Fruit fly (Drosophila melanogaster) whole organism, prepupa: Measurements from ENCODE around the gene CG17239.
A peak's percentile ranks its signal among the peaks of the same experiment; 100 is the strongest.

Experiments
- Blimp-1 ChIP-seq: fragments of 200-800 bp; sonication (Bioruptor generic); optimal IDR thresholded peaks from 3 replicates; lab custom pipeline; 2017; ENCODE audit warnings: missing biosample characterization, missing genetic modification characterization, mild to moderate bottlenecking, moderate library complexity, missing genetic modification reagents
- CG10631 ChIP-seq: fragments of 200-800 bp; sonication (Bioruptor generic); optimal IDR thresholded peaks from 2 replicates; lab custom pipeline; 2016; ENCODE audit warnings: missing biosample characterization, missing genetic modification characterization
- CG10669 ChIP-seq: fragments of 200-800 bp; sonication (Bioruptor generic); optimal IDR thresholded peaks from 3 replicates; lab custom pipeline; 2018; ENCODE audit warnings: missing biosample characterization, mild to moderate bottlenecking, missing genetic modification characterization, moderate library complexity
- CG11294 ChIP-seq: fragments of 200-800 bp; sonication (Bioruptor generic); IDR thresholded peaks from 2 replicates; pipeline ENCODE4 v1.3.6; 2022; ENCODE audit warnings: missing biosample characterization, missing genetic modification characterization
- CG11762 ChIP-seq: fragments of 200-800 bp; sonication (Bioruptor generic); optimal IDR thresholded peaks from 3 replicates; lab custom pipeline; 2016; ENCODE audit warnings: missing biosample characterization, missing genetic modification characterization; ENCODE audit not compliant: insufficient read depth
- CG11902 ChIP-seq: fragments of 200-800 bp; sonication (Bioruptor generic); optimal IDR thresholded peaks from 3 replicates; lab custom pipeline; 2016; ENCODE audit warnings: missing biosample characterization, missing genetic modification characterization
- CG15336 ChIP-seq: fragments of 200-800 bp; sonication (Bioruptor generic); IDR thresholded peaks from 2 replicates; pipeline ENCODE4 v1.3.6; 2022; ENCODE audit warnings: missing biosample characterization, missing genetic modification characterization
- CG16779 ChIP-seq: fragments of 200-800 bp; sonication (Bioruptor generic); optimal IDR thresholded peaks from 3 replicates; lab custom pipeline; 2017; ENCODE audit warnings: missing biosample characterization, mild to moderate bottlenecking, missing genetic modification characterization
- CG3032 ChIP-seq: fragments of 200-800 bp; optimal IDR thresholded peaks from 2 replicates; lab custom pipeline; 2019; ENCODE audit warnings: missing biosample characterization, mild to moderate bottlenecking, missing genetic modification characterization, moderate library complexity
- CG31627 ChIP-seq: fragments of 200-800 bp; sonication (Bioruptor generic); optimal IDR thresholded peaks from 3 replicates; lab custom pipeline; 2016; ENCODE audit warnings: missing biosample characterization, missing genetic modification characterization
- CG32006 ChIP-seq: fragments of 200-800 bp; sonication (Bioruptor generic); optimal IDR thresholded peaks from 3 replicates; lab custom pipeline; 2017; ENCODE audit warnings: missing biosample characterization, mild to moderate bottlenecking, missing genetic modification characterization
- CG3919 ChIP-seq: fragments of 200-800 bp; sonication (Bioruptor generic); optimal IDR thresholded peaks from 3 replicates; lab custom pipeline; 2016; ENCODE audit warnings: missing biosample characterization, missing genetic modification characterization
- CG4318 ChIP-seq: fragments of 200-800 bp; sonication (Bioruptor generic); optimal IDR thresholded peaks from 3 replicates; lab custom pipeline; 2017; ENCODE audit warnings: missing biosample characterization, mild to moderate bottlenecking, missing genetic modification characterization
- CG6163 ChIP-seq: fragments of 200-800 bp; sonication (Bioruptor generic); IDR thresholded peaks from 3 replicates; pipeline ENCODE4 v1.3.6; 2022; ENCODE audit warnings: missing biosample characterization, missing genetic modification characterization
- CG6276 ChIP-seq: fragments of 200-800 bp; sonication (Bioruptor generic); optimal IDR thresholded peaks from 2 replicates; lab custom pipeline; 2017; ENCODE audit warnings: missing biosample characterization, mild to moderate bottlenecking, missing genetic modification characterization
- CG6792 ChIP-seq: fragments of 200-800 bp; sonication (Bioruptor generic); optimal IDR thresholded peaks from 3 replicates; lab custom pipeline; 2016; ENCODE audit warnings: missing biosample characterization, missing genetic modification characterization
- CG6808 ChIP-seq: fragments of 200-800 bp; sonication (Bioruptor generic); optimal IDR thresholded peaks from 3 replicates; lab custom pipeline; 2017; ENCODE audit warnings: missing biosample characterization, missing genetic modification characterization, mild to moderate bottlenecking, moderate library complexity, missing genetic modification reagents
- CG7368 ChIP-seq: fragments of 200-800 bp; sonication (Bioruptor generic); optimal IDR thresholded peaks from 3 replicates; lab custom pipeline; 2016; ENCODE audit warnings: missing biosample characterization, missing genetic modification characterization
- CG8119 ChIP-seq: fragments of 200-800 bp; sonication (Bioruptor generic); IDR thresholded peaks from 3 replicates; pipeline ENCODE4 v1.3.6; 2022; ENCODE audit warnings: missing biosample characterization, missing genetic modification characterization
- CG9139 ChIP-seq: fragments of 200-800 bp; sonication (Bioruptor generic); optimal IDR thresholded peaks from 3 replicates; lab custom pipeline; 2017; ENCODE audit warnings: missing biosample characterization, mild to moderate bottlenecking, missing genetic modification characterization
- Eip78C ChIP-seq: fragments of 200-800 bp; sonication (Bioruptor generic); peaks from one replicate; lab custom pipeline; 2016; ENCODE audit warnings: missing biosample characterization, missing genetic modification characterization
- Eip93F ChIP-seq: fragments of 200-800 bp; sonication (Bioruptor generic); optimal IDR thresholded peaks from 2 replicates; lab custom pipeline; 2016; ENCODE audit warnings: missing biosample characterization, mild to moderate bottlenecking, missing genetic modification characterization
- Ets96B ChIP-seq: fragments of 200-800 bp; optimal IDR thresholded peaks from 2 replicates; lab custom pipeline; 2019; ENCODE audit warnings: missing biosample characterization, mild to moderate bottlenecking, missing genetic modification characterization, moderate library complexity
- Gug ChIP-seq: fragments of 200-800 bp; sonication (Bioruptor generic); IDR thresholded peaks from 2 replicates; pipeline ENCODE4 v1.3.6; 2022; ENCODE audit warnings: missing biosample characterization, missing genetic modification characterization
- Hr39 ChIP-seq: fragments of 200-800 bp; sonication (Bioruptor generic); optimal IDR thresholded peaks from 2 replicates; lab custom pipeline; 2016; ENCODE audit warnings: missing biosample characterization, missing genetic modification characterization
- Hr4 ChIP-seq: fragments of 200-800 bp; sonication (Bioruptor generic); optimal IDR thresholded peaks from 3 replicates; lab custom pipeline; 2016; ENCODE audit warnings: missing biosample characterization, missing genetic modification characterization
- Lpt ChIP-seq: fragments of 200-800 bp; sonication (Bioruptor generic); optimal IDR thresholded peaks from 3 replicates; lab custom pipeline; 2016; ENCODE audit warnings: missing biosample characterization, missing genetic modification characterization
- Met ChIP-seq: fragments of 200-800 bp; sonication (Bioruptor generic); optimal IDR thresholded peaks from 3 replicates; lab custom pipeline; 2016; ENCODE audit warnings: missing biosample characterization, missing genetic modification characterization
- Sox102F ChIP-seq: fragments of 200-800 bp; sonication (Bioruptor generic); optimal IDR thresholded peaks from 2 replicates; lab custom pipeline; 2016; ENCODE audit warnings: missing biosample characterization, mild to moderate bottlenecking, missing genetic modification characterization
- Sox14 ChIP-seq: fragments of 200-800 bp; sonication (Bioruptor generic); optimal IDR thresholded peaks from 3 replicates; lab custom pipeline; 2016; ENCODE audit warnings: missing biosample characterization, missing genetic modification characterization
- achi ChIP-seq: fragments of 200-800 bp; sonication (Bioruptor generic); optimal IDR thresholded peaks from 3 replicates; lab custom pipeline; 2016; ENCODE audit warnings: missing biosample characterization, missing genetic modification characterization
- acj6 ChIP-seq: fragments of 200-800 bp; sonication (Bioruptor generic); optimal IDR thresholded peaks from 3 replicates; lab custom pipeline; 2016; ENCODE audit warnings: missing biosample characterization, missing genetic modification characterization
- cyc ChIP-seq: fragments of 200-800 bp; sonication (Bioruptor generic); optimal IDR thresholded peaks from 3 replicates; lab custom pipeline; 2016; ENCODE audit warnings: missing biosample characterization, missing genetic modification characterization
- dac ChIP-seq: fragments of 200-800 bp; sonication (Bioruptor generic); optimal IDR thresholded peaks from 2 replicates; lab custom pipeline; 2017; ENCODE audit warnings: missing biosample characterization, mild to moderate bottlenecking, missing genetic modification characterization
- dsx ChIP-seq: fragments of 200-800 bp; optimal IDR thresholded peaks from 3 replicates; lab custom pipeline; 2019; ENCODE audit warnings: missing biosample characterization, mild to moderate bottlenecking, missing genetic modification characterization, moderate library complexity; ENCODE audit not compliant: poor library complexity, severe bottlenecking
- esn ChIP-seq: fragments of 200-800 bp; sonication (Bioruptor generic); optimal IDR thresholded peaks from 2 replicates; lab custom pipeline; 2016; ENCODE audit warnings: missing biosample characterization, mild to moderate bottlenecking, missing genetic modification characterization, moderate library complexity
- fd85E ChIP-seq: fragments of 200-800 bp; sonication (Bioruptor generic); optimal IDR thresholded peaks from 3 replicates; lab custom pipeline; 2016; ENCODE audit warnings: missing biosample characterization, missing genetic modification characterization
- fkh ChIP-seq: fragments of 200-800 bp; sonication (Bioruptor generic); optimal IDR thresholded peaks from 3 replicates; lab custom pipeline; 2017; ENCODE audit warnings: missing biosample characterization, mild to moderate bottlenecking, missing genetic modification characterization, moderate library complexity
- lz ChIP-seq: fragments of 200-800 bp; sonication (Bioruptor generic); optimal IDR thresholded peaks from 3 replicates; lab custom pipeline; 2016; ENCODE audit warnings: missing biosample characterization, missing genetic modification characterization
- net ChIP-seq: fragments of 200-800 bp; sonication (Bioruptor generic); optimal IDR thresholded peaks from 3 replicates; lab custom pipeline; 2016; ENCODE audit warnings: missing biosample characterization, missing genetic modification characterization
- salr ChIP-seq, 2 experiments: fragments of 200-800 bp; sonication (Bioruptor generic); optimal IDR thresholded peaks; 3 replicates each; lab custom pipeline; 2016 to 2018; ENCODE audit warnings: missing biosample characterization in 2 of 2, missing genetic modification characterization in 2 of 2, mild to moderate bottlenecking in 1 of 2
- spab ChIP-seq: fragments of 200-800 bp; sonication (Bioruptor generic); optimal IDR thresholded peaks from 2 replicates; lab custom pipeline; 2017; ENCODE audit warnings: missing biosample characterization, mild to moderate bottlenecking, missing genetic modification characterization, missing genetic modification reagents
- ss ChIP-seq, 2 experiments: fragments of 200-800 bp; sonication (Bioruptor generic); optimal IDR thresholded peaks; 2 replicates in 1 of 2; 3 replicates in 1 of 2; lab custom pipeline; 2017 to 2018; ENCODE audit warnings: mild to moderate bottlenecking in 2 of 2, missing biosample characterization in 2 of 2, missing genetic modification characterization in 2 of 2, moderate library complexity in 1 of 2
- svp ChIP-seq: fragments of 200-800 bp; sonication (Bioruptor generic); peaks from one replicate; lab custom pipeline; 2016; ENCODE audit warnings: missing biosample characterization, missing genetic modification characterization
- topi ChIP-seq: fragments of 200-800 bp; sonication (Bioruptor generic); optimal IDR thresholded peaks from 3 replicates; lab custom pipeline; 2016; ENCODE audit warnings: missing biosample characterization, missing genetic modification characterization
- vri ChIP-seq: fragments of 200-800 bp; sonication (Bioruptor generic); optimal IDR thresholded peaks from 3 replicates; lab custom pipeline; 2016; ENCODE audit warnings: missing biosample characterization, mild to moderate bottlenecking, missing genetic modification characterization

Gene CG17239

DNA sequence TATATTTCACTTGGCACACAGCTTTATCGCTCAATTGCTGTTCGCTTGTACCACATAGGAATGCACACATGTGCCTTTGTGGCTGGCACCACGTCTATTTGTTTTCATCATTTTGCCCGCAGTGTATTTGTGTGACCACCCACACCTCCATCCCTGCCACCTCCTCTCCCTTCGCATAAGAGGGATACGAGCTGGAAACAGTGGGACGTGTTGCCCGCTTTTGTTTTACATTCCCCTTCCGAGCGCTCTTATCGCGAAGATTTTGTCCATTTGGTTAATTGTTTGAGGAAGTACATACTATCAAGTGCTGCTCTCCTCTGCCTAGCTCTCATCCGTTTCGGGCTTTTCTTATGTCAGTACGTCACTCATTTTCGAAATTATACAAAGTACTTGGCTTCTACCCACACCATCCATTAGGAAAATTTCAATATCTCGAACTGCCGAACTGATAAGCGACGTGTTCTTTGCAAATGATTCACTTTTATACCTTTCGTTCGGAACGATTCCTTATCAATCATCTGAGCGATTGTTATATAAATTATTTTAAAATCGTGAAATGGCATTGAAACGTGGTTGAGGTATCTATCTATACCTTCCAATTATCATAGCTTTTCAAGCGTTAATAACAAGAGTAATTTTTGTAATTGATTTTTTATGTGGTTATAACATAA is 23.8 kb downstream of the CG17239 start:
- TF ChIP-seq dac (no peak), ss (GFP tag; optimal IDR thresholded peaks at IDR 0.05; lab: Kevin White, UChicago) (no peak), svp (peak; percentile 71), Blimp-1 (no peak), Met (no peak), CG4318 (GFP tag; lab: Kevin White, UChicago) (no peak), fd85E (GFP tag; lab: Kevin White, UChicago) (no peak), Eip93F (GFP tag; lab: Kevin White, UChicago) (peak; percentile 52), achi (GFP tag; lab: Kevin White, UChicago) (no peak), Sox14 (GFP tag; lab: Kevin White, UChicago) (peak; percentile 60), lz (GFP tag; lab: Kevin White, UChicago) (no peak), net (GFP tag; lab: Kevin White, UChicago) (no peak), CG31627 (GFP tag; lab: Kevin White, UChicago) (no peak), CG8119 (GFP tag; lab: Robert Waterston, UW) (no peak), spab (GFP tag; lab: Kevin White, UChicago) (no peak), Eip78C (GFP tag; lab: Kevin White, UChicago) (peak; percentile 37), vri (peak; percentile 81), CG11762 (GFP tag; lab: Kevin White, UChicago) (no peak), CG16779 (tag; lab: Kevin White, UChicago) (no peak), CG6792 (no peak), fkh (GFP tag; lab: Kevin White, UChicago) (peak; percentile 58), CG15336 (GFP tag; lab: Robert Waterston, UW) (0 out of 2 replicates have a peak, but pooled peaks have one; percentile 16), CG7368 (GFP tag; lab: Kevin White, UChicago) (no peak), CG6276 (GFP tag; lab: Kevin White, UChicago) (no peak), CG11294 (GFP tag; lab: Robert Waterston, UW) (no peak), Gug (no peak), CG9139 (GFP tag; lab: Kevin White, UChicago) (no peak)

- TF ChIP-seq CG9139 (GFP tag; lab: Kevin White, UChicago): no peak
- TF ChIP-seq cyc (GFP tag; lab: Kevin White, UChicago): peak; percentile 69
- TF ChIP-seq CG6808 (GFP tag; lab: Kevin White, UChicago): peak; percentile 65
- peak; percentile 73 for TF ChIP-seq dsx (GFP tag; lab: Kevin White, UChicago)
- peak; percentile 66 for TF ChIP-seq CG3032 (tag; lab: Kevin White, UChicago)
- peak; percentile 83 for TF ChIP-seq Sox102F
- peak; percentile 60 for TF ChIP-seq Lpt (GFP tag; lab: Kevin White, UChicago)
- no peak for TF ChIP-seq fkh (GFP tag; lab: Kevin White, UChicago)
- TF ChIP-seq vri: peak; percentile 65
- peak; percentile 81 for TF ChIP-seq CG8119 (GFP tag; lab: Robert Waterston, UW)
- peak; percentile 87 for TF ChIP-seq esn (GFP tag; lab: Kevin White, UChicago)
- peak; percentile 47 for TF ChIP-seq CG11902 (GFP tag; lab: Kevin White, UChicago)
- peak; percentile 80 for TF ChIP-seq CG32006 (GFP tag; lab: Kevin White, UChicago)
- TF ChIP-seq CG3919 (GFP tag; lab: Kevin White, UChicago): peak; percentile 86
- TF ChIP-seq Met: peak; percentile 81
- peak; percentile 75 for TF ChIP-seq Gug
- peak; percentile 68 for TF ChIP-seq dac
- peak; percentile 88 for TF ChIP-seq Eip78C (GFP tag; lab: Kevin White, UChicago)
- TF ChIP-seq CG7368 (GFP tag; lab: Kevin White, UChicago): peak; percentile 83
- no peak for TF ChIP-seq Eip93F (GFP tag; lab: Kevin White, UChicago)
- peak; percentile 83 for TF ChIP-seq CG31627 (GFP tag; lab: Kevin White, UChicago)
- peak; percentile 30 for TF ChIP-seq Blimp-1
- TF ChIP-seq CG10669: peak; percentile 71
- TF ChIP-seq salr (GFP tag; optimal IDR thresholded peaks at IDR 0.05; lab: Kevin White, UChicago): peak in 1 of 2 experiments; percentile 50
- peak; percentile 76 for TF ChIP-seq topi
- peak; percentile 78 for TF ChIP-seq acj6 (GFP tag; lab: Kevin White, UChicago)
- peak; percentile 75 for TF ChIP-seq CG10631 (GFP tag; lab: Kevin White, UChicago)
- peak; percentile 62 for TF ChIP-seq CG11762 (GFP tag; lab: Kevin White, UChicago)
- TF ChIP-seq spab (GFP tag; lab: Kevin White, UChicago): peak; percentile 58
- peak; percentile 67 for TF ChIP-seq Ets96B (tag; lab: Kevin White, UChicago)
- peak; percentile 87 for TF ChIP-seq Hr4 (GFP tag; lab: Kevin White, UChicago)
- TF ChIP-seq CG6163 (GFP tag; lab: Robert Waterston, UW): peak; percentile 87
- peak; percentile 56 for TF ChIP-seq fd85E (GFP tag; lab: Kevin White, UChicago)
- TF ChIP-seq svp: peak; percentile 94
- peak; percentile 88 for TF ChIP-seq net (GFP tag; lab: Kevin White, UChicago)
- peak; percentile 77 for TF ChIP-seq Hr39
- peak; percentile 70 for TF ChIP-seq CG11294 (GFP tag; lab: Robert Waterston, UW)
Measured at dm6 chr2L:2227316-2227715, 24.8 kb downstream of the CG17239 start.
